Worm (Caenorhabditis elegans) whole organism, L4/young adult: ENCODE data around the gene R04A9.3.

Experiments used
- W03F9.2 ChIP-seq: fragments of 150-350 bp; optimal IDR thresholded peaks from 2 replicates; lab custom pipeline; 2014; ENCODE audit warnings: missing biosample characterization, missing genetic modification characterization
- dao-5 ChIP-seq: sonication (generic microtip); optimal IDR thresholded peaks from 2 replicates; lab custom pipeline; 2016; ENCODE audit warnings: missing genotype, missing genetic modification characterization, moderate library complexity, missing compliant biosample characterization
- him-1 ChIP-seq: sonication (generic microtip); optimal IDR thresholded peaks from 2 replicates; lab custom pipeline; 2016; ENCODE audit warnings: missing genotype, missing genetic modification reagents, missing genetic modification characterization, missing compliant biosample characterization

Gene R04A9.3

DNA sequence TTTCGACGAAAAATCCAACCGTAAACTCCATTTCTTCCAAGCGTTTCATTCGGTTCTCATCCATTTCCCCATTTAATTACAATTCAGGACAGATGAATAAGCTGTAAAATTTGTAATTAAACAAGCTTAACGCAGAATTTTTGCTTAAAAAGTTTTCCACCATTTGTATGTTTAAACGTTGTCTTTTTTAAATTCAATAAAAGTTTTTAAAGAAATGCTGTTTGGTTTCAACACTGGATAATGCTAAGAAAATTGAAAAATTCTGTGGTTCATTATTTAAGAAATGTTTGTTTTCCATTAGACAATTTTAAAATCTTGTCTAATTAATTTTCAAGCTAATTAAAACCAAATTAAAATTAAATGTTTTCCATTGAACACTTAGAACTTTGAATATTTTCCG is at the start of gene R04A9.3:
Gene R04A9.3, minus strand, starts transcription at position 101 of the 400 bp plus-strand sequence.
- TF ChIP-seq him-1 (tag; lab: Kevin White, UChicago) (no peak), dao-5 (tag; lab: Kevin White, UChicago) (no peak), W03F9.2 (no peak)

DNA sequence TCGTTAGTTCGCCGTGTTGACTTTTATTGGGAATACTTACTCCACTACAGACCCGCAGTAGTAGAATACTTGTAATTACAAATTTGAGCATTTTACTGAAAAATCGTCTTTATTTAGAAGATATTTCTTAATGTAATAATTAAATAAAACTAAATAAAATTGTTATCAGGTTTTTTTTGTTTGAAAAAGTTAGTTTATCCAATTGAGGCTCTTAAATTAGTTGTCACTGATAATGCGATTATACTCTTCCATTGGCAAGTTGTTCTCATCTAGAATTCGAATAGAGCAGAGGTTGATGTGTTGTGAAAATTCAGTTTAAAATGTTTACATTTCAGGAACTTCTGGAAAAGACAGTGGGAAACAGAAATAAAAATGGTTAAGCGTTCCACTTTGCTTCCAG is 45.1 kb upstream of the R04A9.3 start, which contains the start of gene ZK1193.2:
Gene ZK1193.2, minus strand, starts transcription at position 101 of the 400 bp plus-strand sequence.
- TF ChIP-seq him-1 (tag; lab: Kevin White, UChicago) (no peak), dao-5 (tag; lab: Kevin White, UChicago) (no peak), W03F9.2 (no peak)

DNA sequence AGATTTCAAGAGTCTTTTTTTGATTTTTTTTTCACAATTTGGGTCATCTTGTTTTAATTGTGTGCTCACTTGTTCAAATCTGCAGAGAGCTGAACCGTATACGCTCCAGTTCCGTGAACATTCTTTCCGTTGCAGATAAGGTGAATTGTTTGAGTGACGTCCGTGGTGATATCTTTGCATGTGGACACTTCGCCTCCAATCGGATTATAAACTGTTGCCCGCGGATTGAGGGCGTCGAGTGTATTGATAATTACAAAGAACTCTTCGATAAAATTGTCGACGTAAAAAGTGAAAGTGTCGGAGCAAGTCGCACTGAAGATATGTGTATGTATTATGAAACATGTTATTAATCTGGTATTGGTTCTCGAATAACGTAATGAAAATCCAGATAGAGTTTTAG is 43.4 kb upstream of the R04A9.3 start:
- TF ChIP-seq W03F9.2: no peak
- TF ChIP-seq dao-5 (tag; lab: Kevin White, UChicago): no peak

DNA sequence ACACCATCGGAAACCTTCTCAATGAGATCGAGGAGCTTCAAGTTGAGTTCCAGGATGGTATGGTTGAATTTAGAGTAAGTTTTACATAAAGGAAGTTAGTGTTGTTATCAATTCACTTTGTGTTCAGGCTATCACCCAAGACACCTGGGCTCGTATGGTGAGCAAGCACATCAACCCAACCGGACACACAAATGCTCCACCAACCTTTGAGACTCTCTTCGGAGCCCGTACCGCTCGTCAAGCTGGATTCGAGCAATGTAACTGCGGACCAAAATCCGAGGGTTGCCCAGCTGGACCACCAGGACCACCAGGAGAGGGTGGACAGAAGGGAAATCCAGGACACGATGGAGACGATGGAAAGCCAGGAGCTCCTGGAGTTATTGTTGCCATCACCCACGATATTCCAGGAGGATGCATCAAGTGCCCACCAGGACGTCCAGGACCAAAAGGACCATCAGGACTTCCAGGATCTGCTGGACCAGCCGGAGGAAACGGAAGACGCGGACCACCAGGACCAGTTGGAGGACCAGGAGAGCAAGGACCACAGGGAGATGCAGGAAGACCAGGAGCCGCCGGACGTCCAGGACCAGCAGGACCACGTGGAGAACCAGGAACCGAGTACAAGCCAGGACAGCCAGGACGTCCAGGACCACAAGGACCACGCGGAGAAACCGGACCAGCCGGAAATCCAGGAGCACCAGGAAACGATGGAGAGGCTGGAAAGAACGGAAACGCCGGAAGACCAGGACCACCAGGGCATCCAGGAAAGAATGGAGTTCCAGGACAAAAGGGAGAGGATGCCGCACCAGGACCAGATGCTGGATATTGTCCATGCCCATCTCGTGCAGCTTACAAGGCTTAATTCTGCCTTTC is 41.6 kb upstream of the R04A9.3 start:
- TF ChIP-seq W03F9.2: no peak
- TF ChIP-seq dao-5 (tag; lab: Kevin White, UChicago): no peak
- no peak for TF ChIP-seq him-1 (tag; lab: Kevin White, UChicago)

DNA sequence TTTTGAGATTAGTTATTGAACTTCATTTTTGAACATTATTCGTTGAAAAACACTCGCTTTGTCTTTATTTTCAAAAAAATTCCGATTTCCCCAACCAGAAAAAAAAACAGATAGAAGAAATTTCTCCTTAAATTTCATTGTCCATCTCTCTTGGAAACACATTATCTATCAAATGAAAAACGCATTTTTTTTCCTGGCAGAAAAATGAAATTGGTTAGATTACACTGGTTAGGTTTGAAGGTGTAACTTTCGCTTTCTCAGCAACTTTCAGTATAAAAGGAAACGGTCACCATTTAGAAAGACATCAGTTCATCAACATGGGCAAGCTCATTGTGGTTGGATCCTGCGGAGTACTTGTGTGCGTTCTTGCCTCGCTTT is 41.0 kb upstream of the R04A9.3 start, which contains the start of gene col-19:
Gene col-19, plus strand, starts transcription at position 301 of the 378 bp plus-strand sequence.
- TF ChIP-seq him-1 (tag; lab: Kevin White, UChicago): no peak
- TF ChIP-seq dao-5 (tag; lab: Kevin White, UChicago): no peak
- no peak for TF ChIP-seq W03F9.2

DNA sequence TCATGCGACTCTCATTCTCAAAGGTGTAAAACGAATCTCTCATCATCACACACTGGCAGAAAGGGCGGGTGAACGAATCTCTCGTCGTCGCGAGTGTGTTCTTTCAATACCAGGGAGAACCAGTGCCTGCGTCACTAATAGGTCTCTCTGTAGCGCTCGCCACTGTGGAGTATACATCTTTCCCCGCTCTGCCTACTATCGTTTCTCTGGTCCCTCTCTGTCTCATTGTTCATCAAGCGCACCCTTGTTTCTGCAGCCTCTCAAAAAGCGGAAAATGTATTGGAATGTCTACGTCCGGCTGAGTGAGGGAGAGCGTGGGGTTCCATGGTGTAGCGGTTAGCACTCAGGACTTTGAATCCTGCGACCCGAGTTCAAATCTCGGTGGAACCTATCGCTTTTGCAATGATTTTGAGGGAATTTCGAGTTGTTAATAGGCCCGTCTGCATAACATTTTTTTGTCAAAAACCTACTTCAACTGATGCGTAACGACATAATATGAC is 29.7 kb upstream of the R04A9.3 start:
- TF ChIP-seq W03F9.2: peak; percentile 68
- TF ChIP-seq dao-5 (tag; lab: Kevin White, UChicago): peak; percentile 79
- peak; percentile 92 for TF ChIP-seq him-1 (tag; lab: Kevin White, UChicago)

DNA sequence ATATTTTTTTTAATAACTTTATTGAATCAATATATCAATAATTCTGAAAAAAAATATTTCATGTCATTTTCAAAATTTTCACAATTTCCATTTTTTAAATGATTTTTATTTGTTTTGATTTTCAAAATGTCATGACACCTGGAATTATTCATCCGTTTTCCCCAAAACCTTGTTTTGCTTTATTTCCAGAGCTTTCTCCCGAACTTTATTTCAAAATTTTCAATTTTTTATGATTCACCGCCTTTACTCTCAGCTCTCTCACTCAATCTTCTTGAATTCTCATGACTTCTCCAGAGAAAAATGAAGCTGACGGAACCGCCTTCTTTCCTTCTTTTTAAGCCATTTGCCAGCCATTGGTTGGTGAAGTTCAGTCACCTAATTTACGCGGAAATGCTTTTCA is 24.2 kb upstream of the R04A9.3 start, which contains the start of gene R04A9.1:
Gene R04A9.1, plus strand, starts transcription at position 301 of the 400 bp plus-strand sequence.
- no peak for TF ChIP-seq W03F9.2
- no peak for TF ChIP-seq dao-5 (tag; lab: Kevin White, UChicago)
- TF ChIP-seq him-1 (tag; lab: Kevin White, UChicago): no peak

DNA sequence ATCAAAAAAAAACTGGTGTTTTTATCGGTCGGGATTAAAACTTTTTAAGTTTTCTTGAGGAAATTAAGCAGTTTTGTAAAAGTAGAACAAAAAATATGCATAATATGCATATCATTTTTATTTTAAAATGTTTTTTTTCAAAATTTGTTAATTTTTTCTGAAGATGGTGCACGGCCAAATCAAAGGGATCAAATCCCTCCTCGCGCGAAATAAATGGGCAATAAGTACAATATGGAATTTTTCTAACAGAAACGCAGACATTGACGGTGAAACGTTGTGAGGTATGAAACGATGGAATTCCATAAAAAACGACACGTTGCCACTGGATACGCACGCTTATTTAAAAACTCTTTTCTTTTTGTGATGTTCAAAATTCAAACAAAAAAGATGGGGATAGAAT is 22.5 kb upstream of the R04A9.3 start:
- TF ChIP-seq dao-5 (tag; lab: Kevin White, UChicago): no peak
- no peak for TF ChIP-seq him-1 (tag; lab: Kevin White, UChicago)
- no peak for TF ChIP-seq W03F9.2

DNA sequence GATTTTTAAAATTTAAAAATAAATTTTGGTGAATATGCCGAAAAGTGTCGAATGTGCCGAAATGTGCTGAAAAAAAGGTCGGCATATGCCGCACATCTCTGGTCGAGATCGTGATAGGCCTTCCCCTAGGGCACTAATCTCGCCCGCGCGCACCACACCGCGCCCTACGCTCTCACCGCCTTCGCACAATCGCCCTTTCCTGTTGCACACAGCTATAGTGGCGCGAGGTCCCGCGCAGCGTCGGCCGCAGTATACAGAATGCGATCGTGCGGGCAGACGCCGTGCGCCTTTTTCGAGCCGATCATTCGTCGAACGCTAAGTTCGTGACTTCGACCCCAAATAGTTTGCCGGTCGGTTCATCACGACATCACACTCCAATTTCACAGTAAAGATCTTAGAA is 19.1 kb upstream of the R04A9.3 start:
- TF ChIP-seq dao-5 (tag; lab: Kevin White, UChicago) (no peak), him-1 (tag; lab: Kevin White, UChicago) (no peak), W03F9.2 (no peak)

DNA sequence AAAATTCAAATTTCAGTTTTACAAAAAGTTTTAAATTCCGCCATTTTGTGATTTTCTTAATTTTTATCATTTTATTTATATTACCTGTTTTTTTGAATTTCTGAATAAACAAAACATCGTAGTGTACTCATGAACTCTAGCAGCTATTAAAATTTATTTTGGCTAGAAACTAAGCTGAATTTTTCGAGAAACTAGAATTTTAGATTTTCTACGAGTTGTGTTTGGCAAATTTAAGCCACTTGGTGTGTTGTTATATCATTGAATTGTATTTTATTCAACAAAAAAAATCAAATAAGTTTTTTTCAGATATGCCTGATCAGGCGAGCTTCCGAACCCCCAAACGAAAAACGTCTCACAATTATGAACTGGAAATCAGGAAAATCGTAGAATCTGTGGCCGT is 16.9 kb upstream of the R04A9.3 start, which contains the start of gene R04A9.6:
Gene R04A9.6, plus strand, starts transcription at position 301 of the 400 bp plus-strand sequence.
- TF ChIP-seq W03F9.2: no peak

DNA sequence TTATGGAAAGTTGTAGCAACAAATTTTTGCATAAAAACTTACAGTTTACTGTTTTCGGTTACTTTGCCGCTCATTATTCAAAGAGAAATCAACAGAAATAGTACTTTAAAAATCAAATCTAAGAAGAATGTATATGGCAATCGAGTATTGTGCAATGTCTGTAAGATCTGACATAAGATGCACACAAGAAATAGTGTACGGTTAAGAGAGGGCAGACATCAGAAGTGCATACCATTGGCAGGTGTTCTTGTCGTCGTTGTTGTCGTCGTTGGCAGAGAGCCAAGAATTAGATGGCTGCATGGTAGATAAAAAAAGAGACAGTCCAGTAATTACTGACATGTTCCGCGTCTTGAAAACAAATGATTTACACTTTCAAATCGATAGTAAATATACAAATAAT is 14.3 kb upstream of the R04A9.3 start, which contains the start of gene R04A9.7:
Gene R04A9.7, minus strand, starts transcription at position 184 of the 400 bp plus-strand sequence.
- TF ChIP-seq W03F9.2 (no peak), dao-5 (tag; lab: Kevin White, UChicago) (no peak)

DNA sequence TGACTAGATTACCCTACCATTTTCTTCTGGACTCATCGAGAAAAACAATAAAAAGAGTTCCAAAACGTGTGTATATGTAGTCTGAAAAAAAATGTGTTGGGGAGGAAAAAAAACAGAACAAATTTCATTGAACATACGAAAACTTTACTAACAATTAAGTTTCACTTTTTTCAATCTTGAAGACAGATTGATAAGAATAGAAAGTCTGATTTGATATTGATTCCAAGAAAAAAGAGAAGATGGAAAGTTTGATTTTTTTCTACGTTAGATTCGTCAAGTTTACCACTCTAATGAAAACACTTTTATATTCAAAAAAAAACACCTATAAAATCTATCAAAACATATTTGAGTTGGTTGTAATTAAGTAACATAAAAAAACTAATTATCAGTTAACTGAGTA is 10.1 kb upstream of the R04A9.3 start, which contains the start of gene R04A9.9:
Gene R04A9.9, minus strand, starts transcription at position 101 of the 400 bp plus-strand sequence.
- TF ChIP-seq W03F9.2 (no peak), him-1 (tag; lab: Kevin White, UChicago) (no peak), dao-5 (tag; lab: Kevin White, UChicago) (no peak)

DNA sequence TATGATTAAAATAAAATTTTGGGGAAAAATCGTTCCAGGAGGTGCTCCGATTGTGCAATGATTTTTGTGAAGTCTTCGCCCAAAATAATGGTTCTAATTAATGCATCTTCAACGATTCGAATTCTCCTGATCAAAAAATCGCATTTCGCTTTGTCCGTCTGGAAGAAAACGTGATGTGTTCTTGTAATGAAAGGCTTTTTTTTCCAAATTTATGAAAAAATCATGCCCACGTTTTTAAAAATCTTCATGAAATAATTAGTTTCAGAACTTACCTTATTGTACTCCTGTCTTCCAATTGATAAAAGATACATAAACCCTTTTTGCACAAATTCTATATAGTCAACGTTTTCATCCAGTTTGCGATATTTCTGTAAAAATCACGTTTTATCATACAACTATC is 9.2 kb upstream of the R04A9.3 start:
- no peak for TF ChIP-seq W03F9.2
- no peak for TF ChIP-seq dao-5 (tag; lab: Kevin White, UChicago)
- TF ChIP-seq him-1 (tag; lab: Kevin White, UChicago): no peak

DNA sequence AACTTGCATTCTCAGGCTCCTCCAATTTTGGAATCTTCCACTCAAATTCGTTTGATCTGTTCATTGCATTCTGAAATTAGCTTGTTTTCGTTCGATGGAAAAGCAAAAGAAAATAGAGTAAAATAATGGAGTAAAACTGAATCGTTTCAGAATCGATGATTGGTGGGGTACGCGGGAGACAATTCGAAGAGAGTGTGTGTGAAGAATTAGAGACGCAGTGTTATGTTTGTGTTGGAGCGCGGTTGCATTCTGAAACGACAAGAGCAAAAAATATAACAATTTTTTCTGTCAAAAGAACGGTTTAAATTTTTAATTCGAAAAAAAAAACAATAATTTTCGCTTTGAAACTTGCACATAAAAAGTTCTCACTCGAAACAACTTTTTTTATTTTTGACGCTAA is 8.3 kb upstream of the R04A9.3 start, which contains the start of gene ceh-93:
Gene ceh-93, minus strand, starts transcription at position 70 of the 400 bp plus-strand sequence.
- TF ChIP-seq W03F9.2 (no peak), him-1 (tag; lab: Kevin White, UChicago) (no peak), dao-5 (tag; lab: Kevin White, UChicago) (no peak)
